Worm (Caenorhabditis elegans) whole organism, early embryonic: ENCODE data around the gene F36F12.3.

Experiments
- B0310.2 ChIP-seq: sonication (generic microtip); optimal IDR thresholded peaks from 2 replicates; lab custom pipeline; 2016; ENCODE audit warnings: mild to moderate bottlenecking, missing genetic modification characterization, missing compliant biosample characterization
- ama-1 ChIP-seq: fragments of 150-350 bp; optimal IDR thresholded peaks from 2 replicates; lab custom pipeline; 2014
- ceh-36 ChIP-seq: sonication (generic microtip); optimal IDR thresholded peaks from 2 replicates; lab custom pipeline; 2016; ENCODE audit warnings: missing genetic modification characterization, inconsistent platforms, missing compliant biosample characterization
- flt-1 ChIP-seq: fragments of 200-800 bp; sonication (Bioruptor generic); IDR thresholded peaks from 2 replicates; pipeline ENCODE4 v1.3.6; 2022; ENCODE audit warnings: missing genetic modification characterization, missing compliant biosample characterization
- pes-1 ChIP-seq: fragments of 200-800 bp; sonication (Bioruptor generic); IDR thresholded peaks from 2 replicates; pipeline ENCODE4 v1.3.6; 2022; ENCODE audit warnings: missing genetic modification reagents, missing genetic modification characterization, missing compliant biosample characterization
- tbx-11 ChIP-seq: fragments of 200-800 bp; sonication (Bioruptor generic); IDR thresholded peaks from 2 replicates; pipeline ENCODE4 v1.3.6; 2022; ENCODE audit warnings: missing genetic modification characterization, missing compliant biosample characterization
- tbx-37 ChIP-seq: fragments of 200-800 bp; sonication (Bioruptor generic); conservative IDR thresholded peaks from 2 replicates; pipeline ENCODE4 v1.3.6; 2022; ENCODE audit warnings: missing genetic modification reagents, missing genetic modification characterization, missing compliant biosample characterization
- tra-4 ChIP-seq: sonication (generic microtip); optimal IDR thresholded peaks from 2 replicates; lab custom pipeline; 2017; ENCODE audit warnings: missing genetic modification characterization, missing compliant biosample characterization

ce11 chrV:2126996-2127585 is 41.5 kb downstream of the F36F12.3 start, which contains the start of gene ldp-1:
- TF ChIP-seq ama-1, result no peak
- peak; percentile 73 for TF ChIP-seq tbx-37 (GFP tag; lab: Robert Waterston, UW)
- TF ChIP-seq tra-4 (tag; lab: Kevin White, UChicago), result no peak
- no peak for TF ChIP-seq flt-1
- 0 out of 2 replicates have a peak, but pooled peaks have one; percentile 56 for TF ChIP-seq pes-1 (GFP tag; lab: Robert Waterston, UW)
- TF ChIP-seq tbx-11 (GFP tag; lab: Robert Waterston, UW), result no peak
- TF ChIP-seq B0310.2 (tag; lab: Kevin White, UChicago), result no peak
- TF ChIP-seq ceh-36 (tag; lab: Kevin White, UChicago), result no peak
